Fruit fly (Drosophila melanogaster) whole organism, embryonic: ENCODE measurements around the gene ArfGAP1.

Experiments
- Atf6 ChIP-seq: fragments of 200-800 bp; sonication (Bioruptor generic); IDR thresholded peaks from 2 replicates; pipeline ENCODE4 v1.3.6; 2022; ENCODE audit warnings: missing biosample characterization, missing genetic modification characterization
- BEAF-32 ChIP-seq: fragments of 200-800 bp; sonication (Bioruptor generic); optimal IDR thresholded peaks from 3 replicates; lab custom pipeline; 2017; ENCODE audit warnings: missing biosample characterization, missing genetic modification characterization, mild to moderate bottlenecking, moderate library complexity, missing genetic modification reagents
- CG10209 ChIP-seq: fragments of 200-800 bp; sonication (Bioruptor generic); optimal IDR thresholded peaks from 3 replicates; lab custom pipeline; 2017; ENCODE audit warnings: missing biosample characterization, mild to moderate bottlenecking, missing genetic modification characterization, missing genetic modification reagents
- CG10462 ChIP-seq: fragments of 200-800 bp; sonication (Bioruptor generic); optimal IDR thresholded peaks from 2 replicates; lab custom pipeline; 2016; ENCODE audit warnings: missing biosample characterization, missing genetic modification characterization
- CG10565 ChIP-seq: fragments of 200-800 bp; sonication (Bioruptor generic); optimal IDR thresholded peaks from 3 replicates; lab custom pipeline; 2016; ENCODE audit warnings: missing biosample characterization, mild to moderate bottlenecking, missing genetic modification characterization
- CG12155 ChIP-seq: fragments of 200-800 bp; sonication (Bioruptor generic); optimal IDR thresholded peaks from 3 replicates; lab custom pipeline; 2016; ENCODE audit warnings: missing biosample characterization, missing genetic modification characterization
- CG12769 ChIP-seq: fragments of 200-800 bp; sonication (Bioruptor generic); optimal IDR thresholded peaks from 2 replicates; lab custom pipeline; 2019; ENCODE audit warnings: missing biosample characterization, mild to moderate bottlenecking, missing genetic modification characterization, moderate library complexity
- CG14710 ChIP-seq: fragments of 200-800 bp; sonication (Bioruptor generic); optimal IDR thresholded peaks from 3 replicates; lab custom pipeline; 2019; ENCODE audit warnings: missing biosample characterization, mild to moderate bottlenecking, missing genetic modification characterization, moderate library complexity
- CG14965 ChIP-seq: fragments of 200-800 bp; sonication (Bioruptor generic); optimal IDR thresholded peaks from 2 replicates; lab custom pipeline; 2016; ENCODE audit warnings: missing biosample characterization, missing genetic modification characterization, borderline replicate concordance
- CG1602 ChIP-seq: fragments of 200-800 bp; sonication (Bioruptor generic); optimal IDR thresholded peaks from 3 replicates; lab custom pipeline; 2016; ENCODE audit warnings: missing biosample characterization, missing genetic modification characterization
- CG16813 ChIP-seq: fragments of 200-800 bp; sonication (Bioruptor generic); IDR thresholded peaks from 3 replicates; pipeline ENCODE4 v1.3.6; 2022; ENCODE audit warnings: missing biosample characterization, missing genetic modification characterization; ENCODE audit not compliant: partially characterized antibody
- CG17328 ChIP-seq: fragments of 200-800 bp; sonication (Bioruptor generic); IDR thresholded peaks from 2 replicates; pipeline ENCODE4 v1.3.6; 2022; ENCODE audit warnings: missing biosample characterization, missing genetic modification characterization
- CG2116 ChIP-seq: fragments of 200-800 bp; sonication (Bioruptor generic); optimal IDR thresholded peaks from 3 replicates; lab custom pipeline; 2018; ENCODE audit warnings: missing biosample characterization, mild to moderate bottlenecking, missing genetic modification characterization
- CG30403 ChIP-seq: fragments of 200-800 bp; sonication (Bioruptor generic); optimal IDR thresholded peaks from 3 replicates; lab custom pipeline; 2016; ENCODE audit warnings: missing biosample characterization, missing genetic modification characterization
- CG32772 ChIP-seq: fragments of 200-800 bp; sonication (Bioruptor generic); IDR thresholded peaks from 2 replicates; pipeline ENCODE4 v1.3.6; 2022; ENCODE audit warnings: missing biosample characterization, missing genetic modification characterization
- CG4282 ChIP-seq: fragments of 200-800 bp; sonication (Bioruptor generic); optimal IDR thresholded peaks from 2 replicates; lab custom pipeline; 2016; ENCODE audit warnings: missing biosample characterization, missing genetic modification characterization
- CG4820 ChIP-seq: fragments of 200-800 bp; sonication (Bioruptor generic); optimal IDR thresholded peaks from 3 replicates; lab custom pipeline; 2016; ENCODE audit warnings: missing biosample characterization, missing genetic modification characterization
- CG7556 ChIP-seq: fragments of 200-800 bp; sonication (Bioruptor generic); optimal IDR thresholded peaks from 2 replicates; lab custom pipeline; 2017; ENCODE audit warnings: missing biosample characterization, mild to moderate bottlenecking, missing genetic modification characterization
- CG8089 ChIP-seq: fragments of 200-800 bp; sonication (Bioruptor generic); optimal IDR thresholded peaks from 3 replicates; lab custom pipeline; 2016; ENCODE audit warnings: missing biosample characterization, missing genetic modification characterization
- CG9876 ChIP-seq: fragments of 200-800 bp; sonication (Bioruptor generic); optimal IDR thresholded peaks from 2 replicates; lab custom pipeline; 2016; ENCODE audit warnings: missing biosample characterization, missing genetic modification characterization
- CG9932 ChIP-seq: fragments of 200-800 bp; sonication (Bioruptor generic); IDR thresholded peaks from 2 replicates; pipeline ENCODE4 v1.3.6; 2022; ENCODE audit warnings: missing biosample characterization, missing genetic modification characterization
- Chrac-16 ChIP-seq: fragments of 200-800 bp; sonication (Bioruptor generic); optimal IDR thresholded peaks from 3 replicates; lab custom pipeline; 2016; ENCODE audit warnings: missing biosample characterization, missing genetic modification characterization
- CrebB ChIP-seq: fragments of 200-800 bp; sonication (Bioruptor generic); optimal IDR thresholded peaks from 3 replicates; lab custom pipeline; 2018; ENCODE audit warnings: missing biosample characterization, mild to moderate bottlenecking, missing genetic modification characterization
- Doc3 ChIP-seq: fragments of 200-800 bp; sonication (Bioruptor generic); IDR thresholded peaks from 3 replicates; pipeline ENCODE4 v1.3.6; 2022; ENCODE audit warnings: missing biosample characterization, missing genetic modification characterization; ENCODE audit not compliant: partially characterized antibody
- Dref ChIP-seq: fragments of 200-800 bp; sonication (Bioruptor generic); IDR thresholded peaks from 2 replicates; pipeline ENCODE4 v1.3.6; 2022; ENCODE audit warnings: missing biosample characterization, missing genetic modification characterization
- Elba2 ChIP-seq: fragments of 200-800 bp; sonication (Bioruptor generic); optimal IDR thresholded peaks from 3 replicates; lab custom pipeline; 2016; ENCODE audit warnings: missing biosample characterization, missing genetic modification characterization
- Hr78 ChIP-seq, 2 experiments: fragments of 200-800 bp in 1 of 2; fragments of >200 bp in 1 of 2; sonication (Bioruptor generic) in 1 of 2; optimal IDR thresholded peaks; 2 replicates each; lab custom pipeline; 2017 to 2019; ENCODE audit warnings: missing biosample characterization in 2 of 2, missing genetic modification characterization in 2 of 2, mild to moderate bottlenecking in 1 of 2, moderate library complexity in 1 of 2
- Mad ChIP-seq: fragments of 200-800 bp; sonication (Bioruptor generic); optimal IDR thresholded peaks from 2 replicates; lab custom pipeline; 2016; ENCODE audit warnings: missing biosample characterization, missing genetic modification characterization
- NFAT ChIP-seq: fragments of 200-800 bp; sonication (Bioruptor generic); IDR thresholded peaks from 2 replicates; pipeline ENCODE4 v1.3.6; 2022; ENCODE audit warnings: missing biosample characterization, missing genetic modification characterization
- Tbp ChIP-seq: fragments of >200 bp; optimal IDR thresholded peaks from 2 replicates; lab custom pipeline; 2018; ENCODE audit warnings: missing biosample characterization, missing genetic modification characterization
- abd-A ChIP-seq: fragments of 200-800 bp; sonication (Bioruptor generic); optimal IDR thresholded peaks from 3 replicates; lab custom pipeline; 2019; ENCODE audit warnings: missing biosample characterization, mild to moderate bottlenecking, missing genetic modification characterization, moderate library complexity
- ac ChIP-seq: fragments of 200-800 bp; sonication (Bioruptor generic); optimal IDR thresholded peaks from 3 replicates; lab custom pipeline; 2017; ENCODE audit warnings: missing biosample characterization, mild to moderate bottlenecking, missing genetic modification characterization
- bbx ChIP-seq: fragments of 200-800 bp; sonication (Bioruptor generic); IDR thresholded peaks from 2 replicates; pipeline ENCODE4 v1.3.6; 2022; ENCODE audit warnings: missing biosample characterization, missing genetic modification characterization; ENCODE audit not compliant: partially characterized antibody
- btn ChIP-seq: fragments of 200-800 bp; sonication (Bioruptor generic); optimal IDR thresholded peaks from 2 replicates; lab custom pipeline; 2016; ENCODE audit warnings: missing biosample characterization, missing genetic modification characterization
- exex ChIP-seq: fragments of 200-800 bp; sonication (Bioruptor generic); optimal IDR thresholded peaks from 4 replicates; lab custom pipeline; 2018; ENCODE audit warnings: missing biosample characterization, mild to moderate bottlenecking, missing genetic modification characterization, moderate library complexity
- ftz-f1 ChIP-seq: fragments of 200-800 bp; sonication (Bioruptor generic); optimal IDR thresholded peaks from 2 replicates; lab custom pipeline; 2016; ENCODE audit warnings: missing biosample characterization, missing genetic modification characterization
- gro ChIP-seq: fragments of 200-800 bp; sonication (Bioruptor generic); optimal IDR thresholded peaks from 2 replicates; lab custom pipeline; 2016; ENCODE audit warnings: missing biosample characterization, missing genetic modification characterization
- h ChIP-seq: fragments of >200 bp; optimal IDR thresholded peaks from 2 replicates; lab custom pipeline; 2017
- lmd ChIP-seq: fragments of 200-800 bp; sonication (Bioruptor generic); IDR thresholded peaks from 2 replicates; pipeline ENCODE4 v1.3.6; 2022; ENCODE audit warnings: missing biosample characterization, missing genetic modification characterization
- mirr ChIP-seq: fragments of 200-800 bp; sonication (Bioruptor generic); optimal IDR thresholded peaks from 3 replicates; lab custom pipeline; 2018; ENCODE audit warnings: missing biosample characterization, mild to moderate bottlenecking, missing genetic modification characterization
- onecut ChIP-seq: fragments of 200-800 bp; sonication (Bioruptor generic); IDR thresholded peaks from 2 replicates; pipeline ENCODE4 v1.3.6; 2022; ENCODE audit warnings: missing biosample characterization, missing genetic modification characterization
- pho ChIP-seq: fragments of 200-800 bp; sonication (Bioruptor generic); optimal IDR thresholded peaks from 2 replicates; lab custom pipeline; 2016; ENCODE audit warnings: missing biosample characterization, missing genetic modification characterization
- ro ChIP-seq: fragments of 200-800 bp; sonication (Bioruptor generic); IDR thresholded peaks from 2 replicates; pipeline ENCODE4 v1.3.6; 2022; ENCODE audit warnings: missing biosample characterization, missing genetic modification characterization
- row ChIP-seq: fragments of 200-800 bp; sonication (Bioruptor generic); IDR thresholded peaks from 3 replicates; pipeline ENCODE4 v1.3.6; 2022; ENCODE audit warnings: missing biosample characterization, missing genetic modification characterization
- scrt ChIP-seq: fragments of 200-800 bp; sonication (Bioruptor generic); optimal IDR thresholded peaks from 2 replicates; lab custom pipeline; 2018; ENCODE audit warnings: missing biosample characterization, mild to moderate bottlenecking, missing genetic modification characterization, moderate library complexity
- stwl ChIP-seq: fragments of 200-800 bp; sonication (Bioruptor generic); optimal IDR thresholded peaks from 3 replicates; lab custom pipeline; 2018; ENCODE audit warnings: missing biosample characterization, mild to moderate bottlenecking, missing genetic modification characterization, moderate library complexity
- tap ChIP-seq: fragments of 200-800 bp; optimal IDR thresholded peaks from 3 replicates; lab custom pipeline; 2019; ENCODE audit warnings: missing biosample characterization, mild to moderate bottlenecking, missing genetic modification characterization, moderate library complexity
- tin ChIP-seq: fragments of 200-800 bp; sonication (Bioruptor generic); optimal IDR thresholded peaks from 3 replicates; lab custom pipeline; 2016; ENCODE audit warnings: missing biosample characterization, missing genetic modification characterization
- tio ChIP-seq: fragments of 200-800 bp; sonication (Bioruptor generic); optimal IDR thresholded peaks from 2 replicates; lab custom pipeline; 2017; ENCODE audit warnings: missing biosample characterization, missing genetic modification characterization, inconsistent platforms
- tx ChIP-seq: fragments of 200-800 bp; sonication (Bioruptor generic); optimal IDR thresholded peaks from 2 replicates; lab custom pipeline; 2016; ENCODE audit warnings: missing biosample characterization, missing genetic modification characterization

Gene ArfGAP1

dm6 chr3L:12408513-12409320 is 8.7 kb downstream of the ArfGAP1 start (continued):
- TF ChIP-seq CG9932 (GFP tag; lab: Robert Waterston, UW) (peak; percentile 57), tap (tag; lab: Kevin White, UChicago) (peak; percentile 8), Hr78 (GFP tag; optimal IDR thresholded peaks at IDR 0.05; lab: Kevin White, UChicago) (peak in 1 of 2 experiments; percentile 56), CG4820 (no peak), CG14965 (GFP tag; lab: Kevin White, UChicago) (no peak), scrt (GFP tag; lab: Kevin White, UChicago) (peak; percentile 41), ftz-f1 (GFP tag; lab: Kevin White, UChicago) (peak; percentile 94), CG12155 (GFP tag; lab: Kevin White, UChicago) (peak; percentile 16), CrebB (peak; percentile 3), CG32772 (GFP tag; lab: Robert Waterston, UW) (no peak), Mad (GFP tag; lab: Kevin White, UChicago) (no peak), NFAT (GFP tag; lab: Robert Waterston, UW) (peak; percentile 73), gro (GFP tag; lab: Kevin White, UChicago) (peak; percentile 63), Elba2 (GFP tag; lab: Kevin White, UChicago) (no peak), CG30403 (peak; percentile 26), CG8089 (GFP tag; lab: Kevin White, UChicago) (no peak), row (peak; percentile 64), CG14710 (tag; lab: Kevin White, UChicago) (no peak), btn (GFP tag; lab: Kevin White, UChicago) (no peak), CG9876 (GFP tag; lab: Kevin White, UChicago) (no peak), CG10565 (GFP tag; lab: Kevin White, UChicago) (no peak), exex (peak; percentile 65), CG10462 (GFP tag; lab: Kevin White, UChicago) (no peak), Atf6 (GFP tag; lab: Robert Waterston, UW) (peak; percentile 45; the same call in 1 of the 2 replicates), pho (GFP tag; lab: Kevin White, UChicago) (no peak), lmd (GFP tag; lab: Robert Waterston, UW) (peak; percentile 39; the same call in 1 of the 2 replicates), CG4282 (GFP tag; lab: Kevin White, UChicago) (no peak), BEAF-32 (no peak), tx (GFP tag; lab: Kevin White, UChicago) (no peak), ac (GFP tag; lab: Kevin White, UChicago) (no peak), ro (GFP tag; lab: Robert Waterston, UW) (no peak), tio (no peak), stwl (tag; lab: Kevin White, UChicago) (no peak), CG10209 (GFP tag; lab: Kevin White, UChicago) (peak; percentile 27), abd-A (peak; percentile 2), CG17328 (GFP tag; lab: Robert Waterston, UW) (no peak), CG1602 (GFP tag; lab: Kevin White, UChicago) (no peak), tin (GFP tag; lab: Kevin White, UChicago) (no peak), onecut (GFP tag; lab: Robert Waterston, UW) (peak; percentile 34), Chrac-16 (no peak), CG16813 (GFP tag; lab: Robert Waterston, UW) (no peak), CG2116 (GFP tag; lab: Kevin White, UChicago) (no peak), Tbp (no peak), bbx (GFP tag; lab: Robert Waterston, UW) (peak; percentile 66; the same call in 1 of the 2 replicates), mirr (peak; percentile 91), CG7556 (GFP tag; lab: Kevin White, UChicago) (peak; percentile 36), Dref (GFP tag; lab: Robert Waterston, UW) (no peak), Doc3 (GFP tag; lab: Robert Waterston, UW) (no peak), h (lab: Kevin White, UChicago) (no peak), CG12769 (tag; lab: Kevin White, UChicago) (peak; percentile 92)
